Worm (Caenorhabditis elegans) whole organism, L2 larva: ENCODE measurements around the gene C25E10.11.

Experiments used
- R02D3.7 ChIP-seq: fragments of 150-350 bp; optimal IDR thresholded peaks from 2 replicates; lab custom pipeline; 2014; ENCODE audit warnings: missing biosample characterization, missing genetic modification characterization
- alr-1 ChIP-seq: fragments of 150-350 bp; optimal IDR thresholded peaks from 2 replicates; lab custom pipeline; 2014; ENCODE audit warnings: missing biosample characterization, missing genetic modification characterization
- ceh-16 ChIP-seq: fragments of 150-350 bp; optimal IDR thresholded peaks from 2 replicates; lab custom pipeline; 2014; ENCODE audit warnings: missing biosample characterization, missing genetic modification characterization
- ceh-82 ChIP-seq: fragments of 150-350 bp; optimal IDR thresholded peaks from 2 replicates; lab custom pipeline; 2014; ENCODE audit warnings: missing biosample characterization, missing genetic modification characterization
- elt-3 ChIP-seq: sonication (generic microtip); optimal IDR thresholded peaks from 2 replicates; lab custom pipeline; 2017; ENCODE audit warnings: missing biosample characterization, missing genetic modification characterization
- gmeb-1 ChIP-seq: fragments of 150-350 bp; optimal IDR thresholded peaks from 2 replicates; lab custom pipeline; 2014; ENCODE audit warnings: missing biosample characterization, missing genetic modification characterization
- mdl-1 ChIP-seq, 2 experiments: fragments of 150-350 bp in 1 of 2; sonication (generic microtip) in 1 of 2; optimal IDR thresholded peaks; 2 replicates each; lab custom pipeline; 2017; ENCODE audit warnings: missing biosample characterization in 2 of 2, missing genetic modification characterization in 2 of 2
- nhr-10 ChIP-seq: sonication (generic microtip); optimal IDR thresholded peaks from 2 replicates; lab custom pipeline; 2017; ENCODE audit warnings: missing biosample characterization, missing genetic modification characterization
- nhr-12 ChIP-seq: fragments of 150-350 bp; optimal IDR thresholded peaks from 2 replicates; lab custom pipeline; 2014; ENCODE audit warnings: missing biosample characterization, missing genetic modification characterization
- nhr-237 ChIP-seq: fragments of 150-350 bp; optimal IDR thresholded peaks from 2 replicates; lab custom pipeline; 2014; ENCODE audit warnings: missing biosample characterization, missing genetic modification characterization
- unc-62 ChIP-seq: fragments of 150-350 bp; optimal IDR thresholded peaks from 2 replicates; lab custom pipeline; 2014; ENCODE audit warnings: missing biosample characterization, missing genetic modification reagents, missing genetic modification characterization
- ztf-11 ChIP-seq: sonication (generic microtip); optimal IDR thresholded peaks from 2 replicates; lab custom pipeline; 2017; ENCODE audit warnings: missing biosample characterization, missing genetic modification characterization

ce11 chrV:9074360-9074834 is 15.9 kb upstream of the C25E10.11 start:
- TF ChIP-seq nhr-12 (tag; lab: Kevin White, UChicago) (no peak), ceh-16 (tag; lab: Kevin White, UChicago) (no peak), R02D3.7 (tag; lab: Kevin White, UChicago) (no peak), nhr-237 (tag; lab: Kevin White, UChicago) (no peak), gmeb-1 (no peak), nhr-10 (no peak), ztf-11 (tag; lab: Kevin White, UChicago) (no peak), mdl-1 (tag; optimal IDR thresholded peaks at IDR 0.05; lab: Kevin White, UChicago) (peak in 1 of 2 experiments; percentile 6), alr-1 (no peak), elt-3 (no peak), unc-62 (GFP tag; lab: Kevin White, UChicago) (no peak), ceh-82 (tag; lab: Kevin White, UChicago) (no peak)
